Fruit fly (Drosophila melanogaster) whole organism, embryonic: Measurements from ENCODE around the gene Src64B.
A peak's percentile ranks its signal among the peaks of the same experiment; 100 is the strongest.

Source experiments
- Awh ChIP-seq: fragments of 200-800 bp; sonication (Bioruptor generic); IDR thresholded peaks from 2 replicates; pipeline ENCODE4, ENCODE4 v1.3.6; 2022; ENCODE audit warnings: missing biosample characterization, missing genetic modification characterization
- Blimp-1 ChIP-seq: fragments of 200-800 bp; sonication (Bioruptor generic); optimal IDR thresholded peaks from 3 replicates; lab custom pipeline; 2018; ENCODE audit warnings: missing biosample characterization, missing genetic modification characterization, mild to moderate bottlenecking, moderate library complexity, missing genetic modification reagents
- CG11398 ChIP-seq: fragments of 200-800 bp; sonication (Bioruptor generic); optimal IDR thresholded peaks from 2 replicates; lab custom pipeline; 2016; ENCODE audit warnings: missing biosample characterization, missing genetic modification characterization
- CG11504 ChIP-seq: fragments of 200-800 bp; sonication (Bioruptor generic); optimal IDR thresholded peaks from 3 replicates; lab custom pipeline; 2019; ENCODE audit warnings: missing biosample characterization, mild to moderate bottlenecking, missing genetic modification characterization, moderate library complexity
- CG13287 ChIP-seq: fragments of 200-800 bp; sonication (Bioruptor generic); IDR thresholded peaks from 2 replicates; pipeline ENCODE4 v1.3.6; 2022; ENCODE audit warnings: missing biosample characterization, missing genetic modification characterization; ENCODE audit not compliant: partially characterized antibody
- CG13424 ChIP-seq: fragments of 200-800 bp; sonication (Bioruptor generic); optimal IDR thresholded peaks from 2 replicates; lab custom pipeline; 2019; ENCODE audit warnings: missing biosample characterization, mild to moderate bottlenecking, missing genetic modification characterization, moderate library complexity
- CG14965 ChIP-seq: fragments of 200-800 bp; sonication (Bioruptor generic); optimal IDR thresholded peaks from 2 replicates; lab custom pipeline; 2016; ENCODE audit warnings: missing biosample characterization, missing genetic modification characterization, borderline replicate concordance
- CG16779 ChIP-seq: fragments of 200-800 bp; sonication (Bioruptor generic); IDR thresholded peaks from 2 replicates; pipeline ENCODE4 v1.3.6; 2022; ENCODE audit warnings: missing biosample characterization, missing genetic modification characterization
- CG17186 ChIP-seq: fragments of 200-800 bp; sonication (Bioruptor generic); optimal IDR thresholded peaks from 3 replicates; lab custom pipeline; 2017; ENCODE audit warnings: missing biosample characterization, missing genetic modification reagents, missing genetic modification characterization
- CG32532 ChIP-seq: fragments of 200-800 bp; sonication (Bioruptor generic); IDR thresholded peaks from 2 replicates; pipeline ENCODE4 v1.3.6; 2022; ENCODE audit warnings: missing biosample characterization, missing genetic modification characterization
- CG34376 ChIP-seq: fragments of 200-800 bp; sonication (Bioruptor generic); optimal IDR thresholded peaks from 2 replicates; lab custom pipeline; 2018; ENCODE audit warnings: missing biosample characterization, mild to moderate bottlenecking, missing genetic modification characterization
- CG4328 ChIP-seq: fragments of 200-800 bp; sonication (Bioruptor generic); optimal IDR thresholded peaks from 3 replicates; lab custom pipeline; 2017; ENCODE audit warnings: missing biosample characterization, missing genetic modification reagents, missing genetic modification characterization
- CG7271 ChIP-seq: fragments of 200-800 bp; sonication (Bioruptor generic); optimal IDR thresholded peaks from 2 replicates; lab custom pipeline; 2018; ENCODE audit warnings: missing biosample characterization, mild to moderate bottlenecking, missing genetic modification characterization, moderate library complexity
- CG7745 ChIP-seq: fragments of 200-800 bp; sonication (Bioruptor generic); optimal IDR thresholded peaks from 2 replicates; lab custom pipeline; 2018; ENCODE audit warnings: missing biosample characterization, mild to moderate bottlenecking, missing genetic modification characterization, moderate library complexity
- CG7786 ChIP-seq: fragments of 200-800 bp; sonication (Bioruptor generic); optimal IDR thresholded peaks from 2 replicates; lab custom pipeline; 2016; ENCODE audit warnings: missing biosample characterization, missing genetic modification characterization
- CG8089 ChIP-seq: fragments of 200-800 bp; sonication (Bioruptor generic); optimal IDR thresholded peaks from 3 replicates; lab custom pipeline; 2016; ENCODE audit warnings: missing biosample characterization, missing genetic modification characterization
- CG8478 ChIP-seq: fragments of >200 bp; optimal IDR thresholded peaks from 2 replicates; lab custom pipeline; 2018
- CG9817 ChIP-seq: fragments of 200-800 bp; sonication (Bioruptor generic); optimal IDR thresholded peaks from 2 replicates; lab custom pipeline; 2018; ENCODE audit warnings: missing biosample characterization, mild to moderate bottlenecking, missing genetic modification characterization, moderate library complexity
- D19B ChIP-seq: fragments of 200-800 bp; sonication (Bioruptor generic); optimal IDR thresholded peaks from 2 replicates; lab custom pipeline; 2017; ENCODE audit warnings: missing biosample characterization, mild to moderate bottlenecking, missing genetic modification characterization
- Dll ChIP-seq: fragments of 200-800 bp; sonication (Bioruptor generic); IDR thresholded peaks from 4 replicates; pipeline ENCODE4 v1.3.6; 2022; ENCODE audit warnings: missing biosample characterization, missing genetic modification characterization; ENCODE audit not compliant: partially characterized antibody
- Dp ChIP-seq: fragments of 200-800 bp; sonication (Bioruptor generic); optimal IDR thresholded peaks from 2 replicates; lab custom pipeline; 2018; ENCODE audit warnings: missing biosample characterization, mild to moderate bottlenecking, missing genetic modification characterization, moderate library complexity
- Eip74EF ChIP-seq, 2 experiments: fragments of 200-800 bp in 1 of 2; fragments of >200 bp in 1 of 2; sonication (Bioruptor generic) in 1 of 2; optimal IDR thresholded peaks; 2 replicates each; lab custom pipeline; 2017 to 2019; ENCODE audit warnings: missing biosample characterization in 2 of 2, missing genetic modification characterization in 2 of 2, mild to moderate bottlenecking in 1 of 2, moderate library complexity in 1 of 2
- Elba2 ChIP-seq: fragments of 200-800 bp; sonication (Bioruptor generic); optimal IDR thresholded peaks from 3 replicates; lab custom pipeline; 2016; ENCODE audit warnings: missing biosample characterization, missing genetic modification characterization
- Fer2 ChIP-seq: fragments of 200-800 bp; sonication (Bioruptor generic); optimal IDR thresholded peaks from 2 replicates; lab custom pipeline; 2018; ENCODE audit warnings: missing biosample characterization, mild to moderate bottlenecking, missing genetic modification characterization, moderate library complexity
- MESR4 ChIP-seq: fragments of 200-800 bp; sonication (Bioruptor generic); optimal IDR thresholded peaks from 2 replicates; lab custom pipeline; 2018; ENCODE audit warnings: missing biosample characterization, mild to moderate bottlenecking, missing genetic modification characterization, moderate library complexity
- Max ChIP-seq: fragments of 200-800 bp; sonication (Bioruptor generic); optimal IDR thresholded peaks from 2 replicates; lab custom pipeline; 2016; ENCODE audit warnings: missing biosample characterization, mild to moderate bottlenecking, missing genetic modification characterization
- NFAT ChIP-seq: fragments of 200-800 bp; sonication (Bioruptor generic); IDR thresholded peaks from 2 replicates; pipeline ENCODE4 v1.3.6; 2022; ENCODE audit warnings: missing biosample characterization, missing genetic modification characterization
- NK7.1 ChIP-seq: fragments of 200-800 bp; sonication (Bioruptor generic); optimal IDR thresholded peaks from 3 replicates; lab custom pipeline; 2016; ENCODE audit warnings: missing biosample characterization, missing genetic modification characterization
- Pdp1 ChIP-seq, 2 experiments: fragments of 200-800 bp; sonication (Bioruptor generic); optimal IDR thresholded peaks; 3 replicates each; lab custom pipeline; 2016; ENCODE audit warnings: missing biosample characterization in 2 of 2, missing genetic modification characterization in 2 of 2, mild to moderate bottlenecking in 1 of 2, moderate library complexity in 1 of 2
- Sox102F ChIP-seq: fragments of 200-800 bp; sonication (Bioruptor generic); optimal IDR thresholded peaks from 2 replicates; lab custom pipeline; 2018; ENCODE audit warnings: missing biosample characterization, mild to moderate bottlenecking, missing genetic modification characterization, moderate library complexity
- cad ChIP-seq: fragments of >200 bp; optimal IDR thresholded peaks from 2 replicates; lab custom pipeline; 2017; ENCODE audit warnings: missing biosample characterization, missing genetic modification characterization
- chinmo ChIP-seq: fragments of 200-800 bp; sonication (Bioruptor generic); IDR thresholded peaks from 4 replicates; pipeline ENCODE4 v1.3.6; 2022; ENCODE audit warnings: missing biosample characterization, missing genetic modification characterization; ENCODE audit not compliant: partially characterized antibody
- ci ChIP-seq: fragments of 200-800 bp; sonication (Bioruptor generic); IDR thresholded peaks from 3 replicates; pipeline ENCODE4 v1.3.6; 2022; ENCODE audit warnings: missing biosample characterization, missing genetic modification characterization
- cwo ChIP-seq: fragments of 200-800 bp; sonication (Bioruptor generic); optimal IDR thresholded peaks from 3 replicates; lab custom pipeline; 2017; ENCODE audit warnings: missing biosample characterization, missing genetic modification characterization, mild to moderate bottlenecking, moderate library complexity, missing genetic modification reagents
- dmrt11E ChIP-seq: fragments of 200-800 bp; sonication (Bioruptor generic); optimal IDR thresholded peaks from 3 replicates; lab custom pipeline; 2018; ENCODE audit warnings: missing biosample characterization, mild to moderate bottlenecking, missing genetic modification characterization, moderate library complexity
- dpn ChIP-seq, 2 experiments: fragments of 200-800 bp; sonication (Bioruptor generic); optimal IDR thresholded peaks; 3 replicates each; lab custom pipeline; 2016; ENCODE audit warnings: missing biosample characterization in 2 of 2, missing genetic modification characterization in 2 of 2
- esg ChIP-seq: fragments of 200-800 bp; sonication (Bioruptor generic); conservative IDR thresholded peaks from 2 replicates; pipeline ENCODE4 v1.3.6; 2022; ENCODE audit warnings: missing biosample characterization, missing genetic modification characterization
- eyg ChIP-seq: fragments of 200-800 bp; sonication (Bioruptor generic); optimal IDR thresholded peaks from 3 replicates; lab custom pipeline; 2016; ENCODE audit warnings: missing biosample characterization, missing genetic modification characterization
- gem ChIP-seq: fragments of 200-800 bp; sonication (Bioruptor generic); optimal IDR thresholded peaks from 2 replicates; lab custom pipeline; 2019; ENCODE audit warnings: missing biosample characterization, mild to moderate bottlenecking, missing genetic modification characterization, moderate library complexity
- ind ChIP-seq: fragments of 200-800 bp; sonication (Bioruptor generic); optimal IDR thresholded peaks from 3 replicates; lab custom pipeline; 2016; ENCODE audit warnings: missing biosample characterization, missing genetic modification characterization
- inv ChIP-seq: fragments of 200-800 bp; sonication (Bioruptor generic); IDR thresholded peaks from 2 replicates; pipeline ENCODE4 v1.3.6; 2022; ENCODE audit warnings: missing biosample characterization, missing genetic modification characterization; ENCODE audit not compliant: partially characterized antibody
- nmo ChIP-seq: fragments of 200-800 bp; sonication (Bioruptor generic); optimal IDR thresholded peaks from 2 replicates; lab custom pipeline; 2018; ENCODE audit warnings: missing biosample characterization, mild to moderate bottlenecking, missing genetic modification characterization, moderate library complexity
- onecut ChIP-seq: fragments of 200-800 bp; sonication (Bioruptor generic); IDR thresholded peaks from 2 replicates; pipeline ENCODE4 v1.3.6; 2022; ENCODE audit warnings: missing biosample characterization, missing genetic modification characterization
- scrt ChIP-seq: fragments of 200-800 bp; sonication (Bioruptor generic); optimal IDR thresholded peaks from 2 replicates; lab custom pipeline; 2018; ENCODE audit warnings: missing biosample characterization, mild to moderate bottlenecking, missing genetic modification characterization, moderate library complexity
- shn ChIP-seq: fragments of 200-800 bp; sonication (Bioruptor generic); optimal IDR thresholded peaks from 3 replicates; lab custom pipeline; 2016; ENCODE audit warnings: missing biosample characterization, missing genetic modification characterization
- sob ChIP-seq: fragments of 200-800 bp; sonication (Bioruptor generic); IDR thresholded peaks from 2 replicates; pipeline ENCODE4 v1.3.6; 2022; ENCODE audit warnings: missing biosample characterization, missing genetic modification characterization
- tna ChIP-seq: fragments of 200-800 bp; sonication (Bioruptor generic); IDR thresholded peaks from 2 replicates; pipeline ENCODE4 v1.3.6; 2022; ENCODE audit warnings: missing biosample characterization, missing genetic modification characterization; ENCODE audit not compliant: partially characterized antibody
- ttk ChIP-seq: fragments of 200-800 bp; sonication (Bioruptor generic); IDR thresholded peaks from 2 replicates; pipeline ENCODE4 v2.1.2; 2022; ENCODE audit warnings: missing biosample characterization, missing genetic modification characterization
- wdn ChIP-seq: fragments of 200-800 bp; sonication (Bioruptor generic); IDR thresholded peaks from 2 replicates; pipeline ENCODE4 v1.3.6; 2022; ENCODE audit warnings: missing biosample characterization, missing genetic modification characterization
- zf30C ChIP-seq: fragments of 200-800 bp; sonication (Bioruptor generic); optimal IDR thresholded peaks from 3 replicates; lab custom pipeline; 2018; ENCODE audit warnings: missing biosample characterization, mild to moderate bottlenecking, missing genetic modification characterization

Gene Src64B

dm6 chr3L:4546650-4547049, 79.3 kb downstream of the Src64B start (continued):
- TF ChIP-seq D19B (GFP tag; lab: Kevin White, UChicago) (no peak), eyg (no peak), dmrt11E (tag; lab: Kevin White, UChicago) (peak; percentile 94), Sox102F (GFP tag; lab: Kevin White, UChicago) (peak; percentile 69), inv (GFP tag; lab: Robert Waterston, UW) (no peak), Dp (GFP tag; lab: Kevin White, UChicago) (no peak), tna (GFP tag; lab: Robert Waterston, UW) (no peak), CG34376 (GFP tag; lab: Kevin White, UChicago) (no peak), CG8478 (lab: Kevin White, UChicago) (no peak), dpn (GFP tag; optimal IDR thresholded peaks at IDR 0.05; lab: Kevin White, UChicago) (peak; percentile 25 to 33), scrt (GFP tag; lab: Kevin White, UChicago) (no peak), CG7786 (GFP tag; lab: Kevin White, UChicago) (no peak), gem (tag; lab: Kevin White, UChicago) (peak; percentile 85), CG11504 (peak; percentile 77), CG7271 (tag; lab: Kevin White, UChicago) (peak; percentile 29), Max (GFP tag; lab: Kevin White, UChicago) (peak; percentile 64), CG4328 (GFP tag; lab: Kevin White, UChicago) (no peak), cwo (GFP tag; lab: Kevin White, UChicago) (peak; percentile 3), CG16779 (GFP tag; lab: Robert Waterston, UW) (no peak), CG9817 (no peak), Fer2 (tag; lab: Kevin White, UChicago) (no peak), Blimp-1 (GFP tag; lab: Kevin White, UChicago) (peak; percentile 80), esg (GFP tag; lab: Robert Waterston, UW) (no peak), MESR4 (GFP tag; lab: Kevin White, UChicago) (no peak), ci (GFP tag; lab: Robert Waterston, UW) (0 out of 3 replicates have a peak, but pooled peaks have one; percentile 20), NK7.1 (no peak), wdn (GFP tag; lab: Robert Waterston, UW) (no peak), onecut (GFP tag; lab: Robert Waterston, UW) (peak; percentile 43), CG14965 (no peak), CG13424 (tag; lab: Kevin White, UChicago) (peak; percentile 54), CG32532 (GFP tag; lab: Robert Waterston, UW) (no peak), ind (GFP tag; lab: Kevin White, UChicago) (peak; percentile 28), CG11398 (no peak), ttk (GFP tag; lab: Robert Waterston, UW) (peak; percentile 31; the same call in 1 of the 2 replicates), CG17186 (GFP tag; lab: Kevin White, UChicago) (no peak), Pdp1 (GFP tag; optimal IDR thresholded peaks at IDR 0.05; lab: Kevin White, UChicago) (peak in 1 of 2 experiments; percentile 14), Eip74EF (GFP tag; optimal IDR thresholded peaks at IDR 0.05; lab: Kevin White, UChicago) (peak in 1 of 2 experiments; percentile 33), Awh (no peak), nmo (GFP tag; lab: Kevin White, UChicago) (peak; percentile 80), sob (GFP tag; lab: Robert Waterston, UW) (no peak; the same call in 1 of the 2 replicates), CG8089 (GFP tag; lab: Kevin White, UChicago) (no peak), zf30C (GFP tag; lab: Kevin White, UChicago) (peak; percentile 87), chinmo (GFP tag; lab: Robert Waterston, UW) (no peak), CG7745 (tag; lab: Kevin White, UChicago) (no peak), CG13287 (no peak), shn (GFP tag; lab: Kevin White, UChicago) (no peak), Elba2 (GFP tag; lab: Kevin White, UChicago) (no peak), NFAT (GFP tag; lab: Robert Waterston, UW) (no peak), Dll (GFP tag; lab: Robert Waterston, UW) (no peak), cad (GFP tag; lab: Kevin White, UChicago) (no peak)
